Worm (Caenorhabditis elegans): ENCODE measurements around the gene clec-52.
"Not testable (repeated sequence)": the region's sequence is repeated elsewhere in the genome, so short reads cannot be mapped to it uniquely, and the experiment has no call there.

clec-52 gene

ce11 chrIV:8130131-8130611 is 38.4 kb downstream of the clec-52 start, which contains the start of the genes ndub-11 and moc-3:
Gene ndub-11 (minus strand): TSS chrIV:8130231.
Gene moc-3 (plus strand): TSS chrIV:8130561.
- TF ChIP-seq dao-5 (tag; optimal IDR thresholded peaks at IDR 0.05) (no peak), W03F9.2 (tag; optimal IDR thresholded peaks at IDR 0.05) (no peak), him-1 (tag; optimal IDR thresholded peaks at IDR 0.05) (no peak)

DNA sequence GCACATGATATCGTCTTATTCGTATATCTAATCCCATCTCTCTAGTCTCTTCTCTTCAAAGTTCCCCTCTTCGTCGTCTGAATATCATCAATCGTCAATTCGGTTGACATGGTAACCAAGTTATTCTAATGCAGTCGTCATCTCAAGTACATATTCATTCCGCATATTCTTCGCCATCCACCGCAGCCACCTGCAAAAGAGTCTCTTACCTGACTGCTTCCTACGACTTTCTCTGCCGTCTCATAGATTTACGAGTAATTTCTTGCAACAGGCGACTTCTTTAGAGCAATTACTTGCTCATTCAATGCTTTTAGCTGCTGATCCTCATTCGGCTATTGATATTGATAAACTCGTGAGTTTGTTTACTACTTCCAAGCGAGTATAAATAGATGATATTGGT is 41.1 kb downstream of the clec-52 start:
- TF ChIP-seq dao-5 (tag; optimal IDR thresholded peaks at IDR 0.05) (no peak), W03F9.2 (tag; optimal IDR thresholded peaks at IDR 0.05) (no peak), him-1 (tag; optimal IDR thresholded peaks at IDR 0.05) (no peak)

DNA sequence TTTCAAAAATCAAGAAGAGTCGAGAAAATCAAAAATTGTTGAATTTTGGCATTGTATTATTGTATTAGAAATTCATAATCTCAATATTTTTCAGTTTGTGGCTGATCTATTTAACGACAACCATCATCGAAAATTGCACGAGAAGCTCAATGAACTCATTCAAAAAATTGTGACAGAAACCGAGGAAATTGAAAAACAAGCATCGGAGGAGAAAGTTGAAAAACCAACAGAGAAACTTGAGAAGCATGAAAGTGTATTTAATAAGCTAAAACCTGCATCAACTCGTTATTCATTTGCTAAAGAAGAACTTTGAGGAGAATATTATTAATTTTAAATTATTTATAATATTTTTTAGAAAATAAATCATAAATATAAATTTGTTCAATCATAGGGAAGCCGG is 41.7 kb downstream of the clec-52 start, which contains the start of gene ceph-41:
TSS of gene ceph-41 (plus strand) at position 301 of the 400 bp plus-strand sequence.
- TF ChIP-seq W03F9.2 (tag; optimal IDR thresholded peaks at IDR 0.05) (no peak), dao-5 (tag; optimal IDR thresholded peaks at IDR 0.05) (no peak), him-1 (tag; optimal IDR thresholded peaks at IDR 0.05) (no peak)

DNA sequence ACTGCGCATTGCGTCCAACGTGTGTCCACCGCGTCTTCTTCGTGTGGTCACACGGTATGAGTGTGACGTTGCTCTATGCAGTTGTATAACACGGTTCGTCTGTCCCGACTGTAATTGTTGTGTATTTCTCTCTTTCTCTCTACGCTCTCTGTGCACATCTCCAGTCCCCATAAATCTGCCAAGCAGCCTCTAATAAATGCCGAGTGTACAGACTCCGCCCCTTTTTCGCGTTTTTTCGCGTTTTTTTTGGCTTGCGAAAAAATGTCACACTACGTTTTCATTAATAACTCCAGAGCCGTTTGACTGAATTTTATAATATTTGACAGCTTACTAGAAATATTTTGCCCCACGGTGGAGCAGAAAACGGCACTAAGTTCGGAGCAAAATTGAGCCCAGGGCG is 46.2 kb downstream of the clec-52 start, which contains the start of gene erp-44.3:
TSS of gene erp-44.3 (plus strand) at position 301 of the 400 bp plus-strand sequence.
- TF ChIP-seq him-1, dao-5, W03F9.2 (tag; optimal IDR thresholded peaks at IDR 0.05): not testable (repeated sequence)

DNA sequence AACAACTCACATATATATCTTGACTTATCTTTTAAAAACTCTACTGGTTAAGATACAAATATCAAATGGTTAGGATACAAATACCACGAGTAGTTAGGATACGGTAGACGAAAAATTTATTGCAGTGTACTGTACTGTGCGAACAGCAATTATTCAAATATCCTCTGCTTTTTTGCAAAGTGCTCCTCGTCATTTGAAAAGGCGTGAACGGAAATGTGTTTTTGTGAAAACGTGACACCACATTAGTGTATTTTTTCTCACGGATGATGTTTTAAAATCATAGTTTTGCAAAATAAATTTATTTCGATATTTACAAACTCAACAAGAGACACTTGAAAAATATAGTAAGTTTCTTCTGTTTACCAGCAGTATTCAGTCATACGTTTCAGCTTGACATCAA is 49.8 kb downstream of the clec-52 start, which contains the start of gene F42G8.8:
TSS of gene F42G8.8 (plus strand) at position 301 of the 400 bp plus-strand sequence.
- no peak for TF ChIP-seq him-1 (tag; optimal IDR thresholded peaks at IDR 0.05)
- TF ChIP-seq dao-5 (tag; optimal IDR thresholded peaks at IDR 0.05), result no peak
- no peak for TF ChIP-seq W03F9.2 (tag; optimal IDR thresholded peaks at IDR 0.05)

All from whole organism, L4/young adult.